Fruit fly (Drosophila melanogaster) whole organism, adult: ENCODE measurements around the gene Polr2B.

Source experiments
- CG11617 ChIP-seq: fragments of 200-800 bp; sonication (Bioruptor generic); optimal IDR thresholded peaks from 2 replicates; lab custom pipeline; 2017; ENCODE audit warnings: mild to moderate bottlenecking, missing biosample characterization, missing genetic modification reagents, missing genetic modification characterization
- CG12768 ChIP-seq: fragments of 200-800 bp; sonication (Bioruptor generic); optimal IDR thresholded peaks from 2 replicates; lab custom pipeline; 2017; ENCODE audit warnings: missing biosample characterization, missing genetic modification characterization, mild to moderate bottlenecking, moderate library complexity, missing genetic modification reagents
- CG14711 ChIP-seq: fragments of 200-800 bp; sonication (Bioruptor generic); optimal IDR thresholded peaks from 2 replicates; lab custom pipeline; 2018; ENCODE audit warnings: missing biosample characterization, mild to moderate bottlenecking, missing genetic modification characterization, moderate library complexity
- CG1620 ChIP-seq: fragments of 200-800 bp; sonication (Bioruptor generic); optimal IDR thresholded peaks from 2 replicates; lab custom pipeline; 2016; ENCODE audit warnings: missing biosample characterization, missing genetic modification characterization
- CG33017 ChIP-seq: fragments of 200-800 bp; sonication (Bioruptor generic); optimal IDR thresholded peaks from 2 replicates; lab custom pipeline; 2018; ENCODE audit warnings: missing biosample characterization, mild to moderate bottlenecking, missing genetic modification characterization, moderate library complexity
- CG5204 ChIP-seq: fragments of 200-800 bp; sonication (Bioruptor generic); optimal IDR thresholded peaks from 2 replicates; lab custom pipeline; 2016; ENCODE audit warnings: missing biosample characterization, missing genetic modification characterization
- CG7045 ChIP-seq: fragments of 200-800 bp; sonication (Bioruptor generic); optimal IDR thresholded peaks from 2 replicates; lab custom pipeline; 2017; ENCODE audit warnings: missing biosample characterization, mild to moderate bottlenecking, missing genetic modification characterization
- CG7101 ChIP-seq: fragments of 200-800 bp; sonication (Bioruptor generic); optimal IDR thresholded peaks from 2 replicates; lab custom pipeline; 2018; ENCODE audit warnings: missing biosample characterization, mild to moderate bottlenecking, missing genetic modification characterization, moderate library complexity
- Clk ChIP-seq: fragments of 200-800 bp; sonication (Bioruptor generic); optimal IDR thresholded peaks from 2 replicates; lab custom pipeline; 2017; ENCODE audit warnings: missing biosample characterization, missing genetic modification characterization
- Crg-1 ChIP-seq: fragments of 200-800 bp; sonication (Bioruptor generic); optimal IDR thresholded peaks from 2 replicates; lab custom pipeline; 2016; ENCODE audit warnings: missing biosample characterization, missing genetic modification characterization
- Hr96 ChIP-seq: fragments of 200-800 bp; sonication (Bioruptor generic); optimal IDR thresholded peaks from 2 replicates; lab custom pipeline; 2016; ENCODE audit warnings: missing biosample characterization, missing genetic modification characterization
- Mnt ChIP-seq: fragments of 200-800 bp; sonication (Bioruptor generic); optimal IDR thresholded peaks from 2 replicates; lab custom pipeline; 2016; ENCODE audit warnings: missing biosample characterization, mild to moderate bottlenecking, missing genetic modification characterization
- bab1 ChIP-seq: fragments of 200-800 bp; sonication (Bioruptor generic); optimal IDR thresholded peaks from 3 replicates; lab custom pipeline; 2019; ENCODE audit warnings: missing biosample characterization, mild to moderate bottlenecking, missing genetic modification characterization, moderate library complexity
- cic ChIP-seq: fragments of 200-800 bp; sonication (Bioruptor generic); optimal IDR thresholded peaks from 2 replicates; lab custom pipeline; 2017; ENCODE audit warnings: missing biosample characterization, mild to moderate bottlenecking, missing genetic modification characterization, moderate library complexity
- cnc ChIP-seq, 2 experiments: fragments of >200 bp; optimal IDR thresholded peaks; 2 replicates each; lab custom pipeline; 2017
- kay ChIP-seq: fragments of 200-800 bp; sonication (Bioruptor generic); peaks from one replicate; lab custom pipeline; 2016; ENCODE audit warnings: missing biosample characterization, missing genetic modification characterization, borderline replicate concordance
- ovo ChIP-seq: fragments of 200-800 bp; sonication (Bioruptor generic); optimal IDR thresholded peaks from 2 replicates; lab custom pipeline; 2016; ENCODE audit warnings: missing biosample characterization, missing genetic modification characterization
- pad ChIP-seq: fragments of 200-800 bp; sonication (Bioruptor generic); optimal IDR thresholded peaks from 3 replicates; lab custom pipeline; 2017; ENCODE audit warnings: missing biosample characterization, missing genetic modification characterization, mild to moderate bottlenecking, moderate library complexity, missing genetic modification reagents
- tj ChIP-seq: fragments of 200-800 bp; sonication (Bioruptor generic); optimal IDR thresholded peaks from 3 replicates; lab custom pipeline; 2017; ENCODE audit warnings: missing biosample characterization, mild to moderate bottlenecking, missing genetic modification characterization, moderate library complexity
- toe ChIP-seq: fragments of 200-800 bp; sonication (Bioruptor generic); optimal IDR thresholded peaks from 2 replicates; lab custom pipeline; 2016; ENCODE audit warnings: missing biosample characterization, missing genetic modification characterization

Polr2B gene

dm6 chr3R:14088887-14089567 is 36.6 kb upstream of the Polr2B start, which contains the start of gene Npc2b:
Gene Npc2b (plus strand): TSS chr3R:14089517.
- peak; percentile 12 for TF ChIP-seq ovo
- peak; percentile 14 for TF ChIP-seq CG7045 (GFP tag; lab: Kevin White, UChicago)
- no peak for TF ChIP-seq cnc (optimal IDR thresholded peaks at IDR 0.05; lab: Kevin White, UChicago)
- TF ChIP-seq CG33017 (tag; lab: Kevin White, UChicago): peak; percentile 37
- TF ChIP-seq CG14711: no peak
- no peak for TF ChIP-seq Hr96 (GFP tag; lab: Kevin White, UChicago)
- TF ChIP-seq Clk (GFP tag; lab: Kevin White, UChicago): no peak
- TF ChIP-seq CG1620 (GFP tag; lab: Kevin White, UChicago): peak; percentile 71
- TF ChIP-seq cic: no peak
- no peak for TF ChIP-seq bab1 (GFP tag; lab: Kevin White, UChicago)
- no peak for TF ChIP-seq CG11617
- no peak for TF ChIP-seq pad (GFP tag; lab: Kevin White, UChicago)
- TF ChIP-seq tj (GFP tag; lab: Kevin White, UChicago): no peak
- peak; percentile 34 for TF ChIP-seq CG7101
- TF ChIP-seq CG12768 (GFP tag; lab: Kevin White, UChicago): peak; percentile 20
- no peak for TF ChIP-seq CG5204 (GFP tag; lab: Kevin White, UChicago)
- TF ChIP-seq kay (GFP tag; lab: Kevin White, UChicago): peak; percentile 5
- no peak for TF ChIP-seq Crg-1 (GFP tag; lab: Kevin White, UChicago)
- peak; percentile 17 for TF ChIP-seq Mnt (GFP tag; lab: Kevin White, UChicago)
- peak; percentile 42 for TF ChIP-seq toe

DNA sequence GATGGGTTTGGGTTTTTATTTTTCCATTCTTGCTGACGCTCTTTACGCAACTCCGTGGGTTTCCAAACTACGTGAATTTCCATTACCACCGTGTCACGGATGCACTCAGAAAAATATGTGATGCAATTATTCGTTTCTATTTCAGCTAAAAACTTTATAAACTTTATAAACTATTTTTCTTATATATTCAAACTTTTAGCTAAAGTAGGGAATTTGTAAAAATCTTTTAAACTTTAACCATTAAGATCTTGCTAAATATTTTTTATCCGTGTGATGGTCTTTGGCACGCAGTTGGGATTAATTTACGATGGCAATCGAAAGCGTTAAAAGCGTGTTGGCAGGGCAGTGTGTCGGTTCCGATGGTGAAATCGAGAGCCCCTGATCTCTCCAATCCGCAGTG is 30.2 kb upstream of the Polr2B start:
- no peak for TF ChIP-seq Mnt (GFP tag; lab: Kevin White, UChicago)
- no peak for TF ChIP-seq pad (GFP tag; lab: Kevin White, UChicago)
- no peak for TF ChIP-seq tj (GFP tag; lab: Kevin White, UChicago)
- no peak for TF ChIP-seq CG11617
- TF ChIP-seq kay (GFP tag; lab: Kevin White, UChicago): no peak
- no peak for TF ChIP-seq bab1 (GFP tag; lab: Kevin White, UChicago)
- no peak for TF ChIP-seq CG14711
- TF ChIP-seq CG1620 (GFP tag; lab: Kevin White, UChicago): no peak
- no peak for TF ChIP-seq CG12768 (GFP tag; lab: Kevin White, UChicago)
- TF ChIP-seq CG33017 (tag; lab: Kevin White, UChicago): no peak
- TF ChIP-seq CG5204 (GFP tag; lab: Kevin White, UChicago): no peak
- TF ChIP-seq Clk (GFP tag; lab: Kevin White, UChicago): no peak
- TF ChIP-seq toe: no peak
- TF ChIP-seq ovo: no peak

- TF ChIP-seq Clk (GFP tag; lab: Kevin White, UChicago): no peak
Observed at dm6 chr3R:14095916-14096315, 29.7 kb upstream of the Polr2B start.

DNA sequence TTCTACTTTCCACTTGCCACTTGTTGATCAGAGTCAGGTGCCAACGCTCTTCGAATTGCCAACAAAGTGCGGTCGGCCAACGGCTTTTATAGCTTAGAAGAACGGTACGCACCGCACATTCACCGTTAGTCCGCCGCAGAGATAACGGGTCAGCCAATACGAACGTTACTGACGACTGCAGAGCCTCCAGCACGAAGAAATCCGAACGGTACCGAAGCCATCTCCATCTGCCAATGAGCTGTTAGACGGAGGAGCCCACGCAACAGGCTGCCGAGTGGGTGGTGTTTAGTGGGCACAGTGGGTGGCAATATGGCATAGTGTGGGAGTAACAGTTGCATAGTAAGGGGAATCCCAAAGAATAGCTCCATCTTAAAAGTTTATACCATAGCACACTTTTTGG is 28.8 kb upstream of the Polr2B start, which contains the start of gene CCHa1:
Gene CCHa1, minus strand, starts transcription at position 44 of the 400 bp plus-strand sequence.
- TF ChIP-seq CG5204 (GFP tag; lab: Kevin White, UChicago) (no peak), ovo (no peak), tj (GFP tag; lab: Kevin White, UChicago) (no peak), Mnt (GFP tag; lab: Kevin White, UChicago) (no peak), CG7045 (GFP tag; lab: Kevin White, UChicago) (no peak)

- TF ChIP-seq CG5204 (GFP tag; lab: Kevin White, UChicago) (no peak), CG1620 (GFP tag; lab: Kevin White, UChicago) (no peak), toe (no peak)
Observed at dm6 chr3R:14097980-14098379, 27.6 kb upstream of the Polr2B start, which contains the start of gene CG9920. Gene CG9920 (minus strand): TSS chr3R:14098080.

dm6 chr3R:14098527-14099109 is 27.0 kb upstream of the Polr2B start:
- TF ChIP-seq toe (peak; percentile 10), CG1620 (GFP tag; lab: Kevin White, UChicago) (no peak)

DNA sequence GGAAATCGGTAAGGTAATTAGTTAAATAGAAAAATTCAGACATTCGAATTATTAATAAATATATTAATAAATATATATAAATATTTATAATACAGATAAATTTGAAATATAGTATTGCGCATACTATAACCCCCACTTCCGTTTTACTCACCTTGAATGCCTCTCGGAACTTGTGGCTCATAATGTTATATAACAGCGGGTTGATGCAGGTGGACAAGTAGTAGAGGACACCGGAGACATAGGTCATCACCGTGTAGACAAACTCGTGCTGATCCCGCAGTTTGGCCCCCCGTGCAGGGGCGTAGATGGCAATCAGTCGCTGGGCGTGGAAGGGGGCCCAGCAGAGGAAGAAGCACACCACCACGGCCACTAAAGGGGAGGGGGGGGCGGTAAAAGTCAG is 24.6 kb upstream of the Polr2B start:
- TF ChIP-seq Crg-1 (GFP tag; lab: Kevin White, UChicago) (no peak), CG12768 (GFP tag; lab: Kevin White, UChicago) (no peak), cic (no peak)

- TF ChIP-seq kay (GFP tag; lab: Kevin White, UChicago) (no peak), Mnt (GFP tag; lab: Kevin White, UChicago) (no peak)
Observed at dm6 chr3R:14103022-14103421, 22.6 kb upstream of the Polr2B start, which contains the start of gene PK1-R. Gene PK1-R (minus strand): TSS chr3R:14103122.
